Worm (Caenorhabditis elegans) whole organism, mixed stage, embryonic: ENCODE results near the gene aos-1.

Experiments used
- elt-1 ChIP-seq: sonication (generic microtip); optimal IDR thresholded peaks from 2 replicates; lab custom pipeline; 2017; ENCODE audit warnings: missing genetic modification characterization, mild to moderate bottlenecking, missing compliant biosample characterization, antibody characterized with exemption, moderate library complexity, borderline replicate concordance; ENCODE audit not compliant: insufficient read depth
- lin-13 ChIP-seq: fragments of 150-350 bp; optimal IDR thresholded peaks from 2 replicates; lab custom pipeline; 2014; ENCODE audit warnings: missing biosample characterization, missing genetic modification characterization
- pha-4 ChIP-seq: fragments of 150-350 bp; optimal IDR thresholded peaks from 2 replicates; lab custom pipeline; 2018; ENCODE audit warnings: missing biosample characterization, missing genetic modification reagents, missing genetic modification characterization
- sptf-1 ChIP-seq: sonication (generic microtip); optimal IDR thresholded peaks from 2 replicates; lab custom pipeline; 2017; ENCODE audit warnings: mild to moderate bottlenecking, missing genetic modification characterization, moderate library complexity, missing compliant biosample characterization
- unc-39 ChIP-seq: fragments of 150-350 bp; optimal IDR thresholded peaks from 2 replicates; lab custom pipeline; 2014; ENCODE audit warnings: missing biosample characterization, missing genetic modification characterization

- no peak for TF ChIP-seq pha-4 (tag; lab: Kevin White, UChicago)
- no peak for TF ChIP-seq unc-39 (tag; lab: Kevin White, UChicago)
- TF ChIP-seq sptf-1 (tag; lab: Kevin White, UChicago), result no peak
- no peak for TF ChIP-seq elt-1
- TF ChIP-seq lin-13, result no peak
These were observed 44.0 kb downstream of the aos-1 start for ce11 chrV:10086141-10086540.
